Fruit fly (Drosophila melanogaster) whole organism, prepupa: Measurements from ENCODE around the gene Grip71.
A peak's percentile ranks its signal among the peaks of the same experiment; 100 is the strongest.

Experiments
- CG10631 ChIP-seq: fragments of 200-800 bp; sonication (Bioruptor generic); optimal IDR thresholded peaks from 2 replicates; lab custom pipeline; 2016; ENCODE audit warnings: missing biosample characterization, missing genetic modification characterization
- CG10669 ChIP-seq: fragments of 200-800 bp; sonication (Bioruptor generic); optimal IDR thresholded peaks from 3 replicates; lab custom pipeline; 2018; ENCODE audit warnings: missing biosample characterization, mild to moderate bottlenecking, missing genetic modification characterization, moderate library complexity
- CG11762 ChIP-seq: fragments of 200-800 bp; sonication (Bioruptor generic); optimal IDR thresholded peaks from 3 replicates; lab custom pipeline; 2016; ENCODE audit warnings: missing biosample characterization, missing genetic modification characterization; ENCODE audit not compliant: insufficient read depth
- CG11902 ChIP-seq: fragments of 200-800 bp; sonication (Bioruptor generic); optimal IDR thresholded peaks from 3 replicates; lab custom pipeline; 2016; ENCODE audit warnings: missing biosample characterization, missing genetic modification characterization
- CG15336 ChIP-seq: fragments of 200-800 bp; sonication (Bioruptor generic); IDR thresholded peaks from 2 replicates; pipeline ENCODE4 v1.3.6; 2022; ENCODE audit warnings: missing biosample characterization, missing genetic modification characterization
- CG3032 ChIP-seq: fragments of 200-800 bp; optimal IDR thresholded peaks from 2 replicates; lab custom pipeline; 2019; ENCODE audit warnings: missing biosample characterization, mild to moderate bottlenecking, missing genetic modification characterization, moderate library complexity
- CG31627 ChIP-seq: fragments of 200-800 bp; sonication (Bioruptor generic); optimal IDR thresholded peaks from 3 replicates; lab custom pipeline; 2016; ENCODE audit warnings: missing biosample characterization, missing genetic modification characterization
- CG32006 ChIP-seq: fragments of 200-800 bp; sonication (Bioruptor generic); optimal IDR thresholded peaks from 3 replicates; lab custom pipeline; 2017; ENCODE audit warnings: missing biosample characterization, mild to moderate bottlenecking, missing genetic modification characterization
- CG3919 ChIP-seq: fragments of 200-800 bp; sonication (Bioruptor generic); optimal IDR thresholded peaks from 3 replicates; lab custom pipeline; 2016; ENCODE audit warnings: missing biosample characterization, missing genetic modification characterization
- CG4318 ChIP-seq: fragments of 200-800 bp; sonication (Bioruptor generic); optimal IDR thresholded peaks from 3 replicates; lab custom pipeline; 2017; ENCODE audit warnings: missing biosample characterization, mild to moderate bottlenecking, missing genetic modification characterization
- CG6163 ChIP-seq: fragments of 200-800 bp; sonication (Bioruptor generic); IDR thresholded peaks from 3 replicates; pipeline ENCODE4 v1.3.6; 2022; ENCODE audit warnings: missing biosample characterization, missing genetic modification characterization
- CG6792 ChIP-seq: fragments of 200-800 bp; sonication (Bioruptor generic); optimal IDR thresholded peaks from 3 replicates; lab custom pipeline; 2016; ENCODE audit warnings: missing biosample characterization, missing genetic modification characterization
- CG6854 ChIP-seq: fragments of 200-800 bp; sonication (Bioruptor generic); optimal IDR thresholded peaks from 2 replicates; lab custom pipeline; 2017; ENCODE audit warnings: missing biosample characterization, mild to moderate bottlenecking, missing genetic modification characterization
- CG8119 ChIP-seq: fragments of 200-800 bp; sonication (Bioruptor generic); IDR thresholded peaks from 3 replicates; pipeline ENCODE4 v1.3.6; 2022; ENCODE audit warnings: missing biosample characterization, missing genetic modification characterization
- CG8632 ChIP-seq: fragments of 200-800 bp; sonication (Bioruptor generic); optimal IDR thresholded peaks from 3 replicates; lab custom pipeline; 2016; ENCODE audit warnings: missing biosample characterization, missing genetic modification characterization
- CG9139 ChIP-seq: fragments of 200-800 bp; sonication (Bioruptor generic); optimal IDR thresholded peaks from 3 replicates; lab custom pipeline; 2017; ENCODE audit warnings: missing biosample characterization, mild to moderate bottlenecking, missing genetic modification characterization
- Eip75B ChIP-seq: fragments of 200-800 bp; sonication (Bioruptor generic); optimal IDR thresholded peaks from 3 replicates; lab custom pipeline; 2016; ENCODE audit warnings: missing biosample characterization, missing genetic modification characterization
- Eip78C ChIP-seq: fragments of 200-800 bp; sonication (Bioruptor generic); peaks from one replicate; lab custom pipeline; 2016; ENCODE audit warnings: missing biosample characterization, missing genetic modification characterization
- Eip93F ChIP-seq: fragments of 200-800 bp; sonication (Bioruptor generic); optimal IDR thresholded peaks from 2 replicates; lab custom pipeline; 2016; ENCODE audit warnings: missing biosample characterization, mild to moderate bottlenecking, missing genetic modification characterization
- Ets21C ChIP-seq: fragments of 200-800 bp; sonication (Bioruptor generic); optimal IDR thresholded peaks from 3 replicates; lab custom pipeline; 2016; ENCODE audit warnings: missing biosample characterization, missing genetic modification characterization
- Gug ChIP-seq: fragments of 200-800 bp; sonication (Bioruptor generic); IDR thresholded peaks from 2 replicates; pipeline ENCODE4 v1.3.6; 2022; ENCODE audit warnings: missing biosample characterization, missing genetic modification characterization
- Hr39 ChIP-seq: fragments of 200-800 bp; sonication (Bioruptor generic); optimal IDR thresholded peaks from 2 replicates; lab custom pipeline; 2016; ENCODE audit warnings: missing biosample characterization, missing genetic modification characterization
- Lpt ChIP-seq: fragments of 200-800 bp; sonication (Bioruptor generic); optimal IDR thresholded peaks from 3 replicates; lab custom pipeline; 2016; ENCODE audit warnings: missing biosample characterization, missing genetic modification characterization
- Met ChIP-seq: fragments of 200-800 bp; sonication (Bioruptor generic); optimal IDR thresholded peaks from 3 replicates; lab custom pipeline; 2016; ENCODE audit warnings: missing biosample characterization, missing genetic modification characterization
- Smox ChIP-seq: fragments of 200-800 bp; sonication (Bioruptor generic); optimal IDR thresholded peaks from 3 replicates; lab custom pipeline; 2016; ENCODE audit warnings: missing biosample characterization, missing genetic modification characterization
- Sox102F ChIP-seq: fragments of 200-800 bp; sonication (Bioruptor generic); optimal IDR thresholded peaks from 2 replicates; lab custom pipeline; 2016; ENCODE audit warnings: missing biosample characterization, mild to moderate bottlenecking, missing genetic modification characterization
- Sox14 ChIP-seq: fragments of 200-800 bp; sonication (Bioruptor generic); optimal IDR thresholded peaks from 3 replicates; lab custom pipeline; 2016; ENCODE audit warnings: missing biosample characterization, missing genetic modification characterization
- achi ChIP-seq: fragments of 200-800 bp; sonication (Bioruptor generic); optimal IDR thresholded peaks from 3 replicates; lab custom pipeline; 2016; ENCODE audit warnings: missing biosample characterization, missing genetic modification characterization
- acj6 ChIP-seq: fragments of 200-800 bp; sonication (Bioruptor generic); optimal IDR thresholded peaks from 3 replicates; lab custom pipeline; 2016; ENCODE audit warnings: missing biosample characterization, missing genetic modification characterization
- cyc ChIP-seq: fragments of 200-800 bp; sonication (Bioruptor generic); optimal IDR thresholded peaks from 3 replicates; lab custom pipeline; 2016; ENCODE audit warnings: missing biosample characterization, missing genetic modification characterization
- dac ChIP-seq: fragments of 200-800 bp; sonication (Bioruptor generic); optimal IDR thresholded peaks from 2 replicates; lab custom pipeline; 2017; ENCODE audit warnings: missing biosample characterization, mild to moderate bottlenecking, missing genetic modification characterization
- dsx ChIP-seq: fragments of 200-800 bp; optimal IDR thresholded peaks from 3 replicates; lab custom pipeline; 2019; ENCODE audit warnings: missing biosample characterization, mild to moderate bottlenecking, missing genetic modification characterization, moderate library complexity; ENCODE audit not compliant: poor library complexity, severe bottlenecking
- esn ChIP-seq: fragments of 200-800 bp; sonication (Bioruptor generic); optimal IDR thresholded peaks from 2 replicates; lab custom pipeline; 2016; ENCODE audit warnings: missing biosample characterization, mild to moderate bottlenecking, missing genetic modification characterization, moderate library complexity
- fd85E ChIP-seq: fragments of 200-800 bp; sonication (Bioruptor generic); optimal IDR thresholded peaks from 3 replicates; lab custom pipeline; 2016; ENCODE audit warnings: missing biosample characterization, missing genetic modification characterization
- fkh ChIP-seq: fragments of 200-800 bp; sonication (Bioruptor generic); optimal IDR thresholded peaks from 3 replicates; lab custom pipeline; 2017; ENCODE audit warnings: missing biosample characterization, mild to moderate bottlenecking, missing genetic modification characterization, moderate library complexity
- lz ChIP-seq: fragments of 200-800 bp; sonication (Bioruptor generic); optimal IDR thresholded peaks from 3 replicates; lab custom pipeline; 2016; ENCODE audit warnings: missing biosample characterization, missing genetic modification characterization
- net ChIP-seq: fragments of 200-800 bp; sonication (Bioruptor generic); optimal IDR thresholded peaks from 3 replicates; lab custom pipeline; 2016; ENCODE audit warnings: missing biosample characterization, missing genetic modification characterization
- pdm3 ChIP-seq: fragments of 200-800 bp; sonication (Bioruptor generic); optimal IDR thresholded peaks from 3 replicates; lab custom pipeline; 2016; ENCODE audit warnings: missing biosample characterization, missing genetic modification characterization
- spab ChIP-seq: fragments of 200-800 bp; sonication (Bioruptor generic); optimal IDR thresholded peaks from 2 replicates; lab custom pipeline; 2017; ENCODE audit warnings: missing biosample characterization, mild to moderate bottlenecking, missing genetic modification characterization, missing genetic modification reagents
- ss ChIP-seq, 2 experiments: fragments of 200-800 bp; sonication (Bioruptor generic); optimal IDR thresholded peaks; 2 replicates in 1 of 2; 3 replicates in 1 of 2; lab custom pipeline; 2017 to 2018; ENCODE audit warnings: mild to moderate bottlenecking in 2 of 2, missing biosample characterization in 2 of 2, missing genetic modification characterization in 2 of 2, moderate library complexity in 1 of 2
- svp ChIP-seq: fragments of 200-800 bp; sonication (Bioruptor generic); peaks from one replicate; lab custom pipeline; 2016; ENCODE audit warnings: missing biosample characterization, missing genetic modification characterization
- topi ChIP-seq: fragments of 200-800 bp; sonication (Bioruptor generic); optimal IDR thresholded peaks from 3 replicates; lab custom pipeline; 2016; ENCODE audit warnings: missing biosample characterization, missing genetic modification characterization
- vri ChIP-seq: fragments of 200-800 bp; sonication (Bioruptor generic); optimal IDR thresholded peaks from 3 replicates; lab custom pipeline; 2016; ENCODE audit warnings: missing biosample characterization, mild to moderate bottlenecking, missing genetic modification characterization

Gene Grip71

dm6 chr2L:18688646-18689296, 19.9 kb upstream of the Grip71 start, which contains the start of gene msl-1:
msl-1 (minus strand) TSS chr2L:18688800.
- TF ChIP-seq ss (GFP tag; optimal IDR thresholded peaks at IDR 0.05; lab: Kevin White, UChicago) (no peak), dsx (GFP tag; lab: Kevin White, UChicago) (peak; percentile 73), cyc (peak; percentile 44), esn (GFP tag; lab: Kevin White, UChicago) (peak; percentile 39), Sox14 (peak; percentile 65), CG6854 (GFP tag; lab: Kevin White, UChicago) (peak; percentile 19), Lpt (GFP tag; lab: Kevin White, UChicago) (no peak), CG31627 (GFP tag; lab: Kevin White, UChicago) (peak; percentile 52), CG10631 (GFP tag; lab: Kevin White, UChicago) (no peak), lz (GFP tag; lab: Kevin White, UChicago) (peak; percentile 40), CG3032 (tag; lab: Kevin White, UChicago) (peak; percentile 5)

dm6 chr2L:18689376-18689775, 19.3 kb upstream of the Grip71 start, which contains the start of gene CG10336:
CG10336 (plus strand) TSS chr2L:18689528.
- no peak for TF ChIP-seq spab (GFP tag; lab: Kevin White, UChicago)
- TF ChIP-seq CG31627 (GFP tag; lab: Kevin White, UChicago): no peak
- no peak for TF ChIP-seq CG11902 (GFP tag; lab: Kevin White, UChicago)
- no peak for TF ChIP-seq Gug
- TF ChIP-seq esn (GFP tag; lab: Kevin White, UChicago): peak; percentile 11
- peak; percentile 92 for TF ChIP-seq vri
- TF ChIP-seq Sox14: peak; percentile 97

dm6 chr2L:18693877-18694723, 14.5 kb upstream of the Grip71 start:
- TF ChIP-seq CG6792 (peak; percentile 56), CG32006 (GFP tag; lab: Kevin White, UChicago) (peak; percentile 56), CG9139 (GFP tag; lab: Kevin White, UChicago) (no peak), cyc (peak; percentile 10), CG8632 (peak; percentile 42), CG15336 (peak; percentile 56; the same call in 1 of the 2 replicates), CG8119 (GFP tag; lab: Robert Waterston, UW) (peak; percentile 36; the same call in 1 of the 3 replicates), esn (GFP tag; lab: Kevin White, UChicago) (peak; percentile 59), Hr39 (GFP tag; lab: Kevin White, UChicago) (peak; percentile 61), acj6 (GFP tag; lab: Kevin White, UChicago) (peak; percentile 53), CG3919 (GFP tag; lab: Kevin White, UChicago) (peak; percentile 58), CG6854 (GFP tag; lab: Kevin White, UChicago) (peak; percentile 31), CG31627 (GFP tag; lab: Kevin White, UChicago) (peak; percentile 68), achi (GFP tag; lab: Kevin White, UChicago) (peak; percentile 41), Sox14 (peak; percentile 53), pdm3 (GFP tag; lab: Kevin White, UChicago) (peak; percentile 50), Eip93F (GFP tag; lab: Kevin White, UChicago) (no peak), Lpt (GFP tag; lab: Kevin White, UChicago) (no peak), fd85E (GFP tag; lab: Kevin White, UChicago) (no peak), fkh (GFP tag; lab: Kevin White, UChicago) (peak; percentile 26), Met (GFP tag; lab: Kevin White, UChicago) (peak; percentile 41), vri (peak; percentile 58), Eip75B (GFP tag; lab: Kevin White, UChicago) (peak; percentile 16), Sox102F (GFP tag; lab: Kevin White, UChicago) (peak; percentile 70), CG10631 (GFP tag; lab: Kevin White, UChicago) (peak; percentile 37), Smox (GFP tag; lab: Kevin White, UChicago) (no peak), net (peak; percentile 51), CG11762 (GFP tag; lab: Kevin White, UChicago) (peak; percentile 27), Gug (no peak), dac (no peak), CG10669 (GFP tag; lab: Kevin White, UChicago) (no peak), svp (peak; percentile 22), CG6163 (GFP tag; lab: Robert Waterston, UW) (peak; percentile 82), topi (peak; percentile 59), CG4318 (no peak), Ets21C (GFP tag; lab: Kevin White, UChicago) (peak; percentile 19), Eip78C (GFP tag; lab: Kevin White, UChicago) (peak; percentile 67)
